Fruit fly (Drosophila melanogaster) ovary, adult (tissue): ENCODE measurements around the gene CG10338.

Experiments
- CG17801 ChIP-seq: fragments of 200-800 bp; optimal IDR thresholded peaks from 2 replicates; lab custom pipeline; 2019; ENCODE audit warnings: missing biosample characterization, mild to moderate bottlenecking, missing genetic modification characterization, moderate library complexity; ENCODE audit not compliant: partially characterized antibody

CG10338 gene

dm6 chr2L:18677910-18678639, 17.4 kb upstream of the CG10338 start:
- TF ChIP-seq CG17801 (GFP tag; lab: Kevin White, UChicago), result no peak

dm6 chr2L:18681903-18682302, 13.6 kb upstream of the CG10338 start, which contains the start of gene tos:
TSS of gene tos (minus strand) at chr2L:18682075.
- TF ChIP-seq CG17801 (GFP tag; lab: Kevin White, UChicago), result no peak

dm6 chr2L:18687827-18688226, 7.6 kb upstream of the CG10338 start:
- no peak for TF ChIP-seq CG17801 (GFP tag; lab: Kevin White, UChicago)

- TF ChIP-seq CG17801 (GFP tag; lab: Kevin White, UChicago), result peak; percentile 0
Observed at dm6 chr2L:18688646-18689296, 6.7 kb upstream of the CG10338 start, which contains the start of gene msl-1. TSS of gene msl-1 (minus strand) at chr2L:18688800.

dm6 chr2L:18689376-18689775, 6.1 kb upstream of the CG10338 start, which contains the start of gene CG10336:
TSS of gene CG10336 (plus strand) at chr2L:18689528.
- TF ChIP-seq CG17801 (GFP tag; lab: Kevin White, UChicago), result no peak

- TF ChIP-seq CG17801 (GFP tag; lab: Kevin White, UChicago), result peak; percentile 94
Observed at dm6 chr2L:18693877-18694723, 1.4 kb upstream of the CG10338 start.

- no peak for TF ChIP-seq CG17801 (GFP tag; lab: Kevin White, UChicago)
Observed at dm6 chr2L:18694724-18695105, 749 bp upstream of the CG10338 start.

dm6 chr2L:18698559-18699130, 3.2 kb downstream of the CG10338 start, which contains the start of gene CG10341:
TSS of gene CG10341 (plus strand) at chr2L:18698714.
- peak; percentile 10 for TF ChIP-seq CG17801 (GFP tag; lab: Kevin White, UChicago)

- TF ChIP-seq CG17801 (GFP tag; lab: Kevin White, UChicago), result peak; percentile 69
Observed at dm6 chr2L:18702721-18703488, 7.4 kb downstream of the CG10338 start, which contains the start of the genes CG10376 and CG10343. TSS of gene CG10376 (minus strand) at chr2L:18703105. TSS of gene CG10343 (plus strand) at chr2L:18703473.

- peak; percentile 73 for TF ChIP-seq CG17801 (GFP tag; lab: Kevin White, UChicago)
Observed at dm6 chr2L:18705617-18706046, 10.2 kb downstream of the CG10338 start, which contains the start of gene Jwa. TSS of gene Jwa (minus strand) at chr2L:18705703.

- TF ChIP-seq CG17801 (GFP tag; lab: Kevin White, UChicago), result no peak
Observed at dm6 chr2L:18707844-18708238, 12.4 kb downstream of the CG10338 start.

dm6 chr2L:18708239-18708891, 12.9 kb downstream of the CG10338 start, which contains the start of the genes Faf2 and Grip71:
TSS of gene Faf2 (minus strand) at chr2L:18708688.
TSS of gene Grip71 (plus strand) at chr2L:18708846.
- TF ChIP-seq CG17801 (GFP tag; lab: Kevin White, UChicago), result peak; percentile 73

- TF ChIP-seq CG17801 (GFP tag; lab: Kevin White, UChicago), result no peak
Observed at dm6 chr2L:18713686-18714085, 18.2 kb downstream of the CG10338 start, which contains the start of gene Irk3. TSS of gene Irk3 (minus strand) at chr2L:18713748.
